Worm (Caenorhabditis elegans) whole organism, L1 larva: Measurements from ENCODE around the gene B0507.5.

Experiments
- ama-1 ChIP-seq: fragments of 150-350 bp; optimal IDR thresholded peaks from 2 replicates; lab custom pipeline; 2014
- blmp-1 ChIP-seq: fragments of 150-350 bp; optimal IDR thresholded peaks from 2 replicates; lab custom pipeline; 2014; ENCODE audit warnings: missing biosample characterization, missing genetic modification characterization
- ceh-82 ChIP-seq, 3 experiments: fragments of 150-350 bp in 1 of 3; sonication (generic microtip) in 2 of 3; optimal IDR thresholded peaks; 2 replicates each; lab custom pipeline; 2014 to 2017; ENCODE audit warnings: missing biosample characterization in 3 of 3, missing genetic modification characterization in 3 of 3
- dsc-1 ChIP-seq: sonication (generic microtip); optimal IDR thresholded peaks from 2 replicates; lab custom pipeline; 2016; ENCODE audit warnings: mild to moderate bottlenecking, missing genetic modification characterization, missing compliant biosample characterization
- efl-1 ChIP-seq, 4 experiments: fragments of 150-350 bp; optimal IDR thresholded peaks in 3 of 4; peaks in 1 of 4; 1 replicate in 1 of 4; 2 replicates in 3 of 4; lab custom pipeline; 2014; ENCODE audit warnings: missing biosample characterization in 2 of 4, missing genetic modification characterization in 2 of 4, missing genetic modification reagents in 2 of 4
- egl-27 ChIP-seq, 2 experiments: fragments of 150-350 bp in 1 of 2; sonication (generic microtip); optimal IDR thresholded peaks; 3 replicates each; lab custom pipeline; 2017 to 2018; ENCODE audit warnings: missing biosample characterization in 2 of 2, missing genetic modification characterization in 2 of 2, missing genetic modification reagents in 2 of 2
- jun-1 ChIP-seq: fragments of 150-350 bp; optimal IDR thresholded peaks from 2 replicates; lab custom pipeline; 2014; ENCODE audit warnings: missing biosample characterization, missing genetic modification reagents, missing genetic modification characterization
- lir-3 ChIP-seq: sonication (generic microtip); optimal IDR thresholded peaks from 2 replicates; lab custom pipeline; 2016; ENCODE audit warnings: mild to moderate bottlenecking, missing genetic modification characterization, moderate library complexity, missing compliant biosample characterization; ENCODE audit not compliant: poor library complexity
- nhr-20 ChIP-seq: sonication (generic microtip); optimal IDR thresholded peaks from 2 replicates; lab custom pipeline; 2016; ENCODE audit warnings: mild to moderate bottlenecking, missing genetic modification characterization, missing compliant biosample characterization
- nhr-71 ChIP-seq: sonication (generic microtip); optimal IDR thresholded peaks from 2 replicates; lab custom pipeline; 2016; ENCODE audit warnings: mild to moderate bottlenecking, missing genetic modification characterization, moderate library complexity, missing compliant biosample characterization
- pag-3 ChIP-seq: sonication (generic microtip); optimal IDR thresholded peaks from 2 replicates; lab custom pipeline; 2017; ENCODE audit warnings: missing genetic modification characterization, mild to moderate bottlenecking, missing compliant biosample characterization, antibody characterized with exemption, borderline replicate concordance; ENCODE audit not compliant: insufficient read depth
- sox-4 ChIP-seq: sonication (generic microtip); optimal IDR thresholded peaks from 2 replicates; lab custom pipeline; 2016; ENCODE audit warnings: missing genetic modification characterization, missing compliant biosample characterization
- unc-130 ChIP-seq: fragments of 150-350 bp; optimal IDR thresholded peaks from 2 replicates; lab custom pipeline; 2017; ENCODE audit warnings: missing biosample characterization, missing genetic modification characterization, inconsistent platforms

ce11 chrV:8718399-8718798, 35.1 kb upstream of the B0507.5 start:
- TF ChIP-seq efl-1 (optimal IDR thresholded peaks at IDR 0.05; lab: Kevin White, UChicago) (no peak), efl-1 (GFP tag; optimal IDR thresholded peaks at IDR 0.05 in 1 of 2; lab: Kevin White, UChicago) (no peak), nhr-20 (tag; lab: Kevin White, UChicago) (no peak), ama-1 (lab: Kevin White, UChicago) (no peak), egl-27 (tag; optimal IDR thresholded peaks at IDR 0.05; lab: Kevin White, UChicago) (no peak), dsc-1 (tag; lab: Kevin White, UChicago) (no peak), lir-3 (tag; lab: Kevin White, UChicago) (no peak), unc-130 (tag; lab: Kevin White, UChicago) (no peak), jun-1 (no peak), pag-3 (tag; lab: Kevin White, UChicago) (no peak), ceh-82 (tag; optimal IDR thresholded peaks at IDR 0.05; lab: Kevin White, UChicago) (no peak), sox-4 (tag; lab: Kevin White, UChicago) (no peak), nhr-71 (tag; lab: Kevin White, UChicago) (no peak), blmp-1 (tag; lab: Kevin White, UChicago) (no peak)
